Worm (Caenorhabditis elegans): Measurements from ENCODE around the gene Y75B12B.10.

DNA sequence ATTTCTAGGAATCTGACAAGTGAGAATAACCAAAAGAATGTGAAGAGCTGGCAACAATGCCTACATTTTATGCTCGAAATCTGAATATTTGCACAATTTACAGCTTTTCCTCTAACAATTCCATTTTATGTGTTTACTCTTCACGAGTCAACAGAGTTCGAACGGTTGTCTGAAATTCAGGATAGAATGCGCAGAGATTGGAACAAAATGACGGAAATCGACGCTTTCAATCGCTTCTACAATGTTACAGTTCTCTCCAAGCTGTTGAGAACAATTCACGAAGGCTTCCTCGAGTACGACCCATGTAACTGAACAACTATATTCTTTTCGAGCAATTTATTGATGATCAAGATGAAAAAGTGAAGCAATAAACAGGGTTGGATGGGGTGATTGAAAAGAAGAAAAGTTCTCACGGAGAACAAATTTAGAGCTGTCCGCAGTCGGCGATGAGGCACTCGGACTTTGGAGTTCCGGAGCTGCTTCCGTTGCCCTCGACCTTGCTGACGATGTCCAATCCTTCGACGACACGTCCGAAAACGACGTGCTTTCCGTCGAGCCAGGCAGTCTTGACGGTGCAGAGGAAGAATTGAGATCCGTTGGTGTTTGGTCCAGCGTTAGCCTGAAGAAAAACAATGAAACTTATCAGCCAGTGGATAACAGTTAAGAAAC is 13.5 kb upstream of the Y75B12B.10 start, which contains the start of gene Y75B12B.3:
- no peak for TF ChIP-seq nhr-12 (tag; optimal IDR thresholded peaks at IDR 0.05)
- no peak for TF ChIP-seq ham-2 (GFP tag; optimal IDR thresholded peaks at IDR 0.05)
